Fruit fly (Drosophila melanogaster) whole organism, prepupa: ENCODE data around the gene CG7194.

Experiments
- Blimp-1 ChIP-seq: fragments of 200-800 bp; sonication (Bioruptor generic); optimal IDR thresholded peaks from 3 replicates; lab custom pipeline; 2017; ENCODE audit warnings: missing biosample characterization, missing genetic modification characterization, mild to moderate bottlenecking, moderate library complexity, missing genetic modification reagents
- CG10631 ChIP-seq: fragments of 200-800 bp; sonication (Bioruptor generic); optimal IDR thresholded peaks from 2 replicates; lab custom pipeline; 2016; ENCODE audit warnings: missing biosample characterization, missing genetic modification characterization
- CG10669 ChIP-seq: fragments of 200-800 bp; sonication (Bioruptor generic); optimal IDR thresholded peaks from 3 replicates; lab custom pipeline; 2018; ENCODE audit warnings: missing biosample characterization, mild to moderate bottlenecking, missing genetic modification characterization, moderate library complexity
- CG11294 ChIP-seq: fragments of 200-800 bp; sonication (Bioruptor generic); IDR thresholded peaks from 2 replicates; pipeline ENCODE4 v1.3.6; 2022; ENCODE audit warnings: missing biosample characterization, missing genetic modification characterization
- CG11762 ChIP-seq: fragments of 200-800 bp; sonication (Bioruptor generic); optimal IDR thresholded peaks from 3 replicates; lab custom pipeline; 2016; ENCODE audit warnings: missing biosample characterization, missing genetic modification characterization; ENCODE audit not compliant: insufficient read depth
- CG11902 ChIP-seq: fragments of 200-800 bp; sonication (Bioruptor generic); optimal IDR thresholded peaks from 3 replicates; lab custom pipeline; 2016; ENCODE audit warnings: missing biosample characterization, missing genetic modification characterization
- CG1621 ChIP-seq: fragments of 200-800 bp; sonication (Bioruptor generic); optimal IDR thresholded peaks from 3 replicates; lab custom pipeline; 2018; ENCODE audit warnings: missing biosample characterization, mild to moderate bottlenecking, missing genetic modification characterization
- CG16779 ChIP-seq: fragments of 200-800 bp; sonication (Bioruptor generic); optimal IDR thresholded peaks from 3 replicates; lab custom pipeline; 2017; ENCODE audit warnings: missing biosample characterization, mild to moderate bottlenecking, missing genetic modification characterization
- CG3032 ChIP-seq: fragments of 200-800 bp; optimal IDR thresholded peaks from 2 replicates; lab custom pipeline; 2019; ENCODE audit warnings: missing biosample characterization, mild to moderate bottlenecking, missing genetic modification characterization, moderate library complexity
- CG34406 ChIP-seq: fragments of 200-800 bp; sonication (Bioruptor generic); optimal IDR thresholded peaks from 3 replicates; lab custom pipeline; 2016; ENCODE audit warnings: missing biosample characterization, missing genetic modification characterization
- CG3919 ChIP-seq: fragments of 200-800 bp; sonication (Bioruptor generic); optimal IDR thresholded peaks from 3 replicates; lab custom pipeline; 2016; ENCODE audit warnings: missing biosample characterization, missing genetic modification characterization
- CG6163 ChIP-seq: fragments of 200-800 bp; sonication (Bioruptor generic); IDR thresholded peaks from 3 replicates; pipeline ENCODE4 v1.3.6; 2022; ENCODE audit warnings: missing biosample characterization, missing genetic modification characterization
- CG6792 ChIP-seq: fragments of 200-800 bp; sonication (Bioruptor generic); optimal IDR thresholded peaks from 3 replicates; lab custom pipeline; 2016; ENCODE audit warnings: missing biosample characterization, missing genetic modification characterization
- CG6808 ChIP-seq: fragments of 200-800 bp; sonication (Bioruptor generic); optimal IDR thresholded peaks from 3 replicates; lab custom pipeline; 2017; ENCODE audit warnings: missing biosample characterization, missing genetic modification characterization, mild to moderate bottlenecking, moderate library complexity, missing genetic modification reagents
- CG6854 ChIP-seq: fragments of 200-800 bp; sonication (Bioruptor generic); optimal IDR thresholded peaks from 2 replicates; lab custom pipeline; 2017; ENCODE audit warnings: missing biosample characterization, mild to moderate bottlenecking, missing genetic modification characterization
- CG7368 ChIP-seq: fragments of 200-800 bp; sonication (Bioruptor generic); optimal IDR thresholded peaks from 3 replicates; lab custom pipeline; 2016; ENCODE audit warnings: missing biosample characterization, missing genetic modification characterization
- CG8119 ChIP-seq: fragments of 200-800 bp; sonication (Bioruptor generic); IDR thresholded peaks from 3 replicates; pipeline ENCODE4 v1.3.6; 2022; ENCODE audit warnings: missing biosample characterization, missing genetic modification characterization
- CG8319 ChIP-seq: fragments of 200-800 bp; sonication (Bioruptor generic); optimal IDR thresholded peaks from 3 replicates; lab custom pipeline; 2016; ENCODE audit warnings: missing biosample characterization, missing genetic modification characterization
- CG8632 ChIP-seq: fragments of 200-800 bp; sonication (Bioruptor generic); optimal IDR thresholded peaks from 3 replicates; lab custom pipeline; 2016; ENCODE audit warnings: missing biosample characterization, missing genetic modification characterization
- Eip75B ChIP-seq: fragments of 200-800 bp; sonication (Bioruptor generic); optimal IDR thresholded peaks from 3 replicates; lab custom pipeline; 2016; ENCODE audit warnings: missing biosample characterization, missing genetic modification characterization
- Eip78C ChIP-seq: fragments of 200-800 bp; sonication (Bioruptor generic); peaks from one replicate; lab custom pipeline; 2016; ENCODE audit warnings: missing biosample characterization, missing genetic modification characterization
- Eip93F ChIP-seq: fragments of 200-800 bp; sonication (Bioruptor generic); optimal IDR thresholded peaks from 2 replicates; lab custom pipeline; 2016; ENCODE audit warnings: missing biosample characterization, mild to moderate bottlenecking, missing genetic modification characterization
- Ets21C ChIP-seq: fragments of 200-800 bp; sonication (Bioruptor generic); optimal IDR thresholded peaks from 3 replicates; lab custom pipeline; 2016; ENCODE audit warnings: missing biosample characterization, missing genetic modification characterization
- Ets96B ChIP-seq: fragments of 200-800 bp; optimal IDR thresholded peaks from 2 replicates; lab custom pipeline; 2019; ENCODE audit warnings: missing biosample characterization, mild to moderate bottlenecking, missing genetic modification characterization, moderate library complexity
- Gug ChIP-seq: fragments of 200-800 bp; sonication (Bioruptor generic); IDR thresholded peaks from 2 replicates; pipeline ENCODE4 v1.3.6; 2022; ENCODE audit warnings: missing biosample characterization, missing genetic modification characterization
- Hr38 ChIP-seq: sonication (Bioruptor generic); optimal IDR thresholded peaks from 2 replicates; lab custom pipeline; 2016; ENCODE audit warnings: missing biosample characterization, missing genetic modification characterization
- Hr4 ChIP-seq: fragments of 200-800 bp; sonication (Bioruptor generic); optimal IDR thresholded peaks from 3 replicates; lab custom pipeline; 2016; ENCODE audit warnings: missing biosample characterization, missing genetic modification characterization
- Lpt ChIP-seq: fragments of 200-800 bp; sonication (Bioruptor generic); optimal IDR thresholded peaks from 3 replicates; lab custom pipeline; 2016; ENCODE audit warnings: missing biosample characterization, missing genetic modification characterization
- Met ChIP-seq: fragments of 200-800 bp; sonication (Bioruptor generic); optimal IDR thresholded peaks from 3 replicates; lab custom pipeline; 2016; ENCODE audit warnings: missing biosample characterization, missing genetic modification characterization
- OdsH ChIP-seq: fragments of 200-800 bp; sonication (Bioruptor generic); optimal IDR thresholded peaks from 3 replicates; lab custom pipeline; 2016; ENCODE audit warnings: missing biosample characterization, missing genetic modification characterization
- Smox ChIP-seq: fragments of 200-800 bp; sonication (Bioruptor generic); optimal IDR thresholded peaks from 3 replicates; lab custom pipeline; 2016; ENCODE audit warnings: missing biosample characterization, missing genetic modification characterization
- Sox14 ChIP-seq: fragments of 200-800 bp; sonication (Bioruptor generic); optimal IDR thresholded peaks from 3 replicates; lab custom pipeline; 2016; ENCODE audit warnings: missing biosample characterization, missing genetic modification characterization
- Sox15 ChIP-seq: fragments of 200-800 bp; sonication (Bioruptor generic); optimal IDR thresholded peaks from 3 replicates; lab custom pipeline; 2016; ENCODE audit warnings: missing biosample characterization, missing genetic modification characterization
- achi ChIP-seq: fragments of 200-800 bp; sonication (Bioruptor generic); optimal IDR thresholded peaks from 3 replicates; lab custom pipeline; 2016; ENCODE audit warnings: missing biosample characterization, missing genetic modification characterization
- cyc ChIP-seq: fragments of 200-800 bp; sonication (Bioruptor generic); optimal IDR thresholded peaks from 3 replicates; lab custom pipeline; 2016; ENCODE audit warnings: missing biosample characterization, missing genetic modification characterization
- dac ChIP-seq: fragments of 200-800 bp; sonication (Bioruptor generic); optimal IDR thresholded peaks from 2 replicates; lab custom pipeline; 2017; ENCODE audit warnings: missing biosample characterization, mild to moderate bottlenecking, missing genetic modification characterization
- dsx ChIP-seq: fragments of 200-800 bp; optimal IDR thresholded peaks from 3 replicates; lab custom pipeline; 2019; ENCODE audit warnings: missing biosample characterization, mild to moderate bottlenecking, missing genetic modification characterization, moderate library complexity; ENCODE audit not compliant: poor library complexity, severe bottlenecking
- eg ChIP-seq: fragments of 200-800 bp; sonication (Bioruptor generic); IDR thresholded peaks from 3 replicates; pipeline ENCODE4 v1.3.6; 2022; ENCODE audit warnings: missing biosample characterization, missing genetic modification characterization
- fd59A ChIP-seq: fragments of 200-800 bp; sonication (Bioruptor generic); optimal IDR thresholded peaks from 2 replicates; lab custom pipeline; 2017; ENCODE audit warnings: missing biosample characterization, mild to moderate bottlenecking, missing genetic modification characterization, missing genetic modification reagents
- fkh ChIP-seq: fragments of 200-800 bp; sonication (Bioruptor generic); optimal IDR thresholded peaks from 3 replicates; lab custom pipeline; 2017; ENCODE audit warnings: missing biosample characterization, mild to moderate bottlenecking, missing genetic modification characterization, moderate library complexity
- lz ChIP-seq: fragments of 200-800 bp; sonication (Bioruptor generic); optimal IDR thresholded peaks from 3 replicates; lab custom pipeline; 2016; ENCODE audit warnings: missing biosample characterization, missing genetic modification characterization
- net ChIP-seq: fragments of 200-800 bp; sonication (Bioruptor generic); optimal IDR thresholded peaks from 3 replicates; lab custom pipeline; 2016; ENCODE audit warnings: missing biosample characterization, missing genetic modification characterization
- pdm3 ChIP-seq: fragments of 200-800 bp; sonication (Bioruptor generic); optimal IDR thresholded peaks from 3 replicates; lab custom pipeline; 2016; ENCODE audit warnings: missing biosample characterization, missing genetic modification characterization
- spab ChIP-seq: fragments of 200-800 bp; sonication (Bioruptor generic); optimal IDR thresholded peaks from 2 replicates; lab custom pipeline; 2017; ENCODE audit warnings: missing biosample characterization, mild to moderate bottlenecking, missing genetic modification characterization, missing genetic modification reagents
- ss ChIP-seq, 2 experiments: fragments of 200-800 bp; sonication (Bioruptor generic); optimal IDR thresholded peaks; 2 replicates in 1 of 2; 3 replicates in 1 of 2; lab custom pipeline; 2017 to 2018; ENCODE audit warnings: mild to moderate bottlenecking in 2 of 2, missing biosample characterization in 2 of 2, missing genetic modification characterization in 2 of 2, moderate library complexity in 1 of 2
- svp ChIP-seq: fragments of 200-800 bp; sonication (Bioruptor generic); peaks from one replicate; lab custom pipeline; 2016; ENCODE audit warnings: missing biosample characterization, missing genetic modification characterization
- topi ChIP-seq: fragments of 200-800 bp; sonication (Bioruptor generic); optimal IDR thresholded peaks from 3 replicates; lab custom pipeline; 2016; ENCODE audit warnings: missing biosample characterization, missing genetic modification characterization
- vri ChIP-seq: fragments of 200-800 bp; sonication (Bioruptor generic); optimal IDR thresholded peaks from 3 replicates; lab custom pipeline; 2016; ENCODE audit warnings: missing biosample characterization, mild to moderate bottlenecking, missing genetic modification characterization

Gene CG7194

DNA sequence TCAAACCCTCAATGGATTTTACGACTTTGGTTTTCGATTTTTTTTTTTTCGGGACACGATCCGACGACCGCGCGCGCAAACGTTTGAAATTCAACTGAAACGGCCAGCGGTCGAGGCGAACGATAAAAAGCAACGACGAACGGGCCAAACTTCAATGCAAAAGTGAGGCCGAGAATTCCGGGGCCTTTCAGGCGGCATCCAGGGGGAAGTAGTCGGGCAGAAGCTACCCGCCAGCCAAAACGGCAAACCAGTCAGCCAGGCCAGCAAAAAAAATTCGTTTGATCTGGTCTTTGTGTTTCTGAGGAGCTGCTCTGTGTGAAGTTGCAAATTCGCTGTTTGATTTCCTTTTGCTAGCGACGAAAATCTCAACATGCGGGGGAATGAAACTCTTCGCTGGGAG lies 8.6 kb downstream of the CG7194 start, which contains the start of gene CG7201:
Gene CG7201, minus strand, starts transcription at position 101 of the 400 bp plus-strand sequence.
- peak; percentile 25 for TF ChIP-seq Eip78C (GFP tag; lab: Kevin White, UChicago)
- no peak for TF ChIP-seq Hr4 (GFP tag; lab: Kevin White, UChicago)

DNA sequence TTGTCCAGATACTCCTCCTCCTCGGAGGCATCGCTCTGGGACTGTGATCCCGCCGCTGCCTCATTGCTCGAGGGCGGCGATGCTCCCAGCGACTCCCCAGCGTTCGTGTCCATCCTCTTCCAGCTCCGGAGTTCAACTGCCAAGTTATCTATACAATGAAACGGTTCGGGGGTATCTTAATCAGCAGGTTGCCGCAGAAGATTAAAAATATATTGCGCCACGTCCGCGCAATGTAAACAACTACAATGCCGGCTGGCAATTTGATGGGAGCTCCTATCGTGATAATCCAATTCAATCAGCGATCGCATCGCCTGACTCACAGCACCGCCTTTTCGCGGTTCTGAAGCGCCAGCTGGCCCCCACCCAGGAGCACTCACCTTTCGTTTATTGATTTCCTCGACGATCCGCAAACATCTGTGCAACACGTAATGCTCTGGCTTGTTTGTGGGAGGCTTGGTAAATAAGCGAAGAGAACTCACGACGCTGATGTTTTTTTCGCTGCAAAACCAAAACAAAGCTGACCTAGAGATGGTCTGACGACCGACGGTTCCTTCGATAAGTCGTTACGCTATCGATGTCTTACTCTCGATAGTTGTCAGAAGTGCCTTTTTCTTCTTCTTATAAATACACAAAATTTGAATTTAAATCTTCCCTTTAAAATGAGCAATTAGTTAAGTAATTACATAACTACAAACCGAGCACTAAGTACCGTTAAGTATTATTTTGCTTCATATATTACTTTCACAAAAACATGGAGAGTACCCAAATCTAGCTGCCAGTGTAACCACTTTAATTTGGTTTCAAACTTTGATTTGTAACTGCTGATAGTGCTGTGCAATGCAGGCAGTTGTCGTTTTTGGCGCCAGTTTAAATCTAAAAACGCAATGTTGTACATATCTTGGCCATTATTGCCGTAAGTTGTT lies 14.3 kb downstream of the CG7194 start, which contains the start of gene cert:
Gene cert, minus strand, starts transcription at position 535 of the 923 bp plus-strand sequence.
- TF ChIP-seq ss (GFP tag; optimal IDR thresholded peaks at IDR 0.05; lab: Kevin White, UChicago) = peak in 1 of 2 experiments; percentile 49
- peak; percentile 32 for TF ChIP-seq CG6792 (GFP tag; lab: Kevin White, UChicago)
- no peak for TF ChIP-seq CG8319 (GFP tag; lab: Kevin White, UChicago)
- TF ChIP-seq CG11902 = no peak
- no peak for TF ChIP-seq fd59A (GFP tag; lab: Kevin White, UChicago)
- no peak for TF ChIP-seq Eip93F
- TF ChIP-seq CG3032 = peak; percentile 13
- peak; percentile 10 for TF ChIP-seq lz
- TF ChIP-seq Blimp-1 (GFP tag; lab: Kevin White, UChicago) = peak; percentile 24
- TF ChIP-seq CG8119 (GFP tag; lab: Robert Waterston, UW) = no peak
- no peak for TF ChIP-seq eg
- no peak for TF ChIP-seq Smox (GFP tag; lab: Kevin White, UChicago)
- TF ChIP-seq svp (GFP tag; lab: Kevin White, UChicago) = peak; percentile 95
- peak; percentile 63 for TF ChIP-seq CG3919 (GFP tag; lab: Kevin White, UChicago)
- TF ChIP-seq Ets96B (tag; lab: Kevin White, UChicago) = no peak
- no peak for TF ChIP-seq Sox15 (GFP tag; lab: Kevin White, UChicago)
- TF ChIP-seq OdsH (GFP tag; lab: Kevin White, UChicago) = peak; percentile 6
- no peak for TF ChIP-seq Hr4 (GFP tag; lab: Kevin White, UChicago)
- no peak for TF ChIP-seq Gug (GFP tag; lab: Robert Waterston, UW)
- TF ChIP-seq CG10669 (GFP tag; lab: Kevin White, UChicago) = no peak
- TF ChIP-seq CG6163 (GFP tag; lab: Robert Waterston, UW) = 0 out of 3 replicates have a peak, but pooled peaks have one; percentile 30
- peak; percentile 40 for TF ChIP-seq CG7368 (GFP tag; lab: Kevin White, UChicago)
- peak; percentile 59 for TF ChIP-seq Sox14 (GFP tag; lab: Kevin White, UChicago)
- TF ChIP-seq fkh (GFP tag; lab: Kevin White, UChicago) = peak; percentile 86
- TF ChIP-seq CG6854 = peak; percentile 55
- TF ChIP-seq CG8632 (GFP tag; lab: Kevin White, UChicago) = peak; percentile 51
- peak; percentile 52 for TF ChIP-seq Eip75B (GFP tag; lab: Kevin White, UChicago)
- TF ChIP-seq topi (GFP tag; lab: Kevin White, UChicago) = no peak
- TF ChIP-seq achi (GFP tag; lab: Kevin White, UChicago) = peak; percentile 68
- no peak for TF ChIP-seq dsx (GFP tag; lab: Kevin White, UChicago)
- peak; percentile 37 for TF ChIP-seq pdm3 (GFP tag; lab: Kevin White, UChicago)
- TF ChIP-seq Lpt (GFP tag; lab: Kevin White, UChicago) = no peak
- TF ChIP-seq CG1621 (tag; lab: Kevin White, UChicago) = peak; percentile 27
- peak; percentile 3 for TF ChIP-seq CG6808 (GFP tag; lab: Kevin White, UChicago)
- TF ChIP-seq CG34406 = peak; percentile 36
- TF ChIP-seq Hr38 (GFP tag; lab: Kevin White, UChicago) = no peak
- TF ChIP-seq spab (GFP tag; lab: Kevin White, UChicago) = no peak
- peak; percentile 9 for TF ChIP-seq cyc (GFP tag; lab: Kevin White, UChicago)
- peak; percentile 88 for TF ChIP-seq vri (GFP tag; lab: Kevin White, UChicago)
- no peak for TF ChIP-seq dac (GFP tag; lab: Kevin White, UChicago)
- TF ChIP-seq CG10631 = peak; percentile 30
- TF ChIP-seq Ets21C (GFP tag; lab: Kevin White, UChicago) = peak; percentile 31
- TF ChIP-seq CG11762 = no peak
- peak; percentile 39 for TF ChIP-seq Met (GFP tag; lab: Kevin White, UChicago)
- no peak for TF ChIP-seq CG11294 (GFP tag; lab: Robert Waterston, UW)
- TF ChIP-seq CG16779 (tag; lab: Kevin White, UChicago) = no peak
- peak; percentile 21 for TF ChIP-seq net (GFP tag; lab: Kevin White, UChicago)
